Fruit fly (Drosophila melanogaster): ENCODE data around the gene mRpS31.

mRpS31 gene

dm6 chr3L:16054095-16054494 is 49.1 kb downstream of the mRpS31 start (continued):
- TF ChIP-seq Hr4 (GFP tag; optimal IDR thresholded peaks at IDR 0.05), result peak; percentile 58
- TF ChIP-seq Hr39 (GFP tag; optimal IDR thresholded peaks at IDR 0.05), result peak; percentile 16
- TF ChIP-seq Sox14 (GFP tag; optimal IDR thresholded peaks at IDR 0.05), result peak; percentile 24
- no peak for TF ChIP-seq CG7368 (GFP tag; optimal IDR thresholded peaks at IDR 0.05)
- peak; percentile 25 for TF ChIP-seq acj6 (GFP tag; optimal IDR thresholded peaks at IDR 0.05)
- TF ChIP-seq eg (GFP tag; IDR thresholded peaks at IDR 0.05), result 0 out of 3 replicates have a peak, but pooled peaks have one; percentile 48
- peak; percentile 71 for TF ChIP-seq Eip78C (GFP tag)
- no peak for TF ChIP-seq CG3032 (tag; optimal IDR thresholded peaks at IDR 0.05)
- no peak for TF ChIP-seq Smox (GFP tag; optimal IDR thresholded peaks at IDR 0.05)
- TF ChIP-seq Sox15 (GFP tag; optimal IDR thresholded peaks at IDR 0.05), result peak; percentile 6
- peak; percentile 9 for TF ChIP-seq CG4318 (GFP tag; optimal IDR thresholded peaks at IDR 0.05)
- TF ChIP-seq ss (GFP tag; optimal IDR thresholded peaks at IDR 0.05), result no peak
- no peak; the same call in 1 of the 2 replicates for TF ChIP-seq Gug (GFP tag; IDR thresholded peaks at IDR 0.05)

Data from whole organism, prepupa.